Worm (Caenorhabditis elegans) whole organism, L4 larva: Measurements from ENCODE around the gene ZK632.12.

Source experiments
- ama-1 ChIP-seq: fragments of 150-350 bp; optimal IDR thresholded peaks from 2 replicates; lab custom pipeline; 2014; ENCODE audit warnings: inconsistent platforms, mixed read lengths
- ceh-32 ChIP-seq: sonication (generic microtip); optimal IDR thresholded peaks from 2 replicates; lab custom pipeline; 2016; ENCODE audit warnings: mild to moderate bottlenecking, missing genetic modification characterization, missing compliant biosample characterization; ENCODE audit not compliant: poor library complexity
- fkh-10 ChIP-seq: fragments of 150-350 bp; optimal IDR thresholded peaks from 2 replicates; lab custom pipeline; 2014; ENCODE audit warnings: missing biosample characterization, missing genetic modification reagents, missing genetic modification characterization
- fos-1 ChIP-seq: fragments of 150-350 bp; optimal IDR thresholded peaks from 2 replicates; lab custom pipeline; 2014; ENCODE audit warnings: missing biosample characterization, missing genetic modification characterization
- hlh-11 ChIP-seq: fragments of 200-800 bp; sonication (Bioruptor generic); optimal IDR thresholded peaks from 2 replicates; lab custom pipeline; 2018; ENCODE audit warnings: mild to moderate bottlenecking, missing genetic modification characterization, missing compliant biosample characterization
- nhr-102 ChIP-seq: sonication (generic microtip); optimal IDR thresholded peaks from 2 replicates; lab custom pipeline; 2016; ENCODE audit warnings: mild to moderate bottlenecking, missing genetic modification characterization, moderate library complexity, missing compliant biosample characterization
- pqm-1 ChIP-seq: sonication (generic microtip); optimal IDR thresholded peaks from 2 replicates; lab custom pipeline; 2017; ENCODE audit warnings: missing biosample characterization, missing genetic modification characterization
- snpc-1.2 ChIP-seq: fragments of 200-800 bp; sonication (Bioruptor generic); IDR thresholded peaks from 2 replicates; pipeline ENCODE4 v1.3.6; 2022; ENCODE audit warnings: missing genetic modification reagents, missing genetic modification characterization, missing compliant biosample characterization
- spr-3 ChIP-seq: fragments of 200-800 bp; sonication (Bioruptor generic); optimal IDR thresholded peaks from 2 replicates; lab custom pipeline; 2018; ENCODE audit warnings: mild to moderate bottlenecking, missing genetic modification characterization, missing compliant biosample characterization
- zag-1 ChIP-seq: fragments of 150-350 bp; optimal IDR thresholded peaks from 2 replicates; lab custom pipeline; 2014; ENCODE audit warnings: missing biosample characterization, missing genetic modification characterization
- ztf-11 ChIP-seq: fragments of 150-350 bp; optimal IDR thresholded peaks from 2 replicates; lab custom pipeline; 2014; ENCODE audit warnings: missing biosample characterization, missing genetic modification characterization

DNA sequence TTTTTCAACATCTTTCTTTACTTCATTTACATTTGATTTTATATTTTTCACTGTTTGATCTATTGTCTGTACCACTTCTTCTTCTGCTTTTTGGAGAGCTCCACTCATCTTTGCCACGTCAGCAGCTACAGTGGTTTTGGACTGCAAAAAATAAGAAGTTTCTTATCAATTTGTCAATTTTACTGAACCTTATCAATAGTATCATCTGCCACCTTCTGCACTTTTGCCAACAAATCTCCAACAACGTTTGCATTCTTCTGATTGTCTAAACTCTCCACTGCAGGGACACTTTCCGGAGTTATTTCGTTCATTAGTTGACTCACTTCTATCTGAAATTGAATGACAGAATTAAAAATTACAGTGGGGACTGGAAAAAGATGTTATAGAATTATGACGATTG lies 43.8 kb upstream of the ZK632.12 start:
- TF ChIP-seq pqm-1 (tag; lab: Kevin White, UChicago) (peak; percentile 88), ceh-32 (tag; lab: Kevin White, UChicago) (no peak), snpc-1.2 (GFP tag; lab: Robert Waterston, UW) (no peak), zag-1 (tag; lab: Kevin White, UChicago) (no peak), ama-1 (lab: Kevin White, UChicago) (no peak), ztf-11 (tag; lab: Kevin White, UChicago) (no peak), nhr-102 (tag; lab: Kevin White, UChicago) (no peak), hlh-11 (tag; lab: Kevin White, UChicago) (no peak), fkh-10 (GFP tag; lab: Kevin White, UChicago) (no peak), spr-3 (GFP tag; lab: Kevin White, UChicago) (no peak), fos-1 (tag; lab: Kevin White, UChicago) (no peak)
